Fruit fly (Drosophila melanogaster) whole organism, embryonic: ENCODE measurements around the gene RpS7.

Experiments
- CG1024 ChIP-seq: fragments of 200-800 bp; sonication (Bioruptor generic); IDR thresholded peaks from 2 replicates; pipeline ENCODE4 v1.3.6; 2022; ENCODE audit warnings: missing biosample characterization, missing genetic modification characterization
- CG10565 ChIP-seq: fragments of 200-800 bp; sonication (Bioruptor generic); optimal IDR thresholded peaks from 3 replicates; lab custom pipeline; 2016; ENCODE audit warnings: missing biosample characterization, mild to moderate bottlenecking, missing genetic modification characterization
- CG11085 ChIP-seq: fragments of 200-800 bp; sonication (Bioruptor generic); IDR thresholded peaks from 2 replicates; pipeline ENCODE4 v1.3.6; 2022; ENCODE audit warnings: missing biosample characterization, missing genetic modification characterization
- CG14441 ChIP-seq: fragments of 200-800 bp; sonication (Bioruptor generic); IDR thresholded peaks from 2 replicates; pipeline ENCODE4 v1.3.6; 2022; ENCODE audit warnings: missing biosample characterization, missing genetic modification characterization
- CG15073 ChIP-seq: fragments of 200-800 bp; sonication (Bioruptor generic); optimal IDR thresholded peaks from 2 replicates; lab custom pipeline; 2016; ENCODE audit warnings: missing biosample characterization, missing genetic modification characterization
- CG15269 ChIP-seq: fragments of 200-800 bp; sonication (Bioruptor generic); optimal IDR thresholded peaks from 2 replicates; lab custom pipeline; 2018; ENCODE audit warnings: missing biosample characterization, mild to moderate bottlenecking, missing genetic modification characterization, moderate library complexity
- CG15514 ChIP-seq: fragments of 200-800 bp; sonication (Bioruptor generic); optimal IDR thresholded peaks from 3 replicates; lab custom pipeline; 2017; ENCODE audit warnings: missing biosample characterization, missing genetic modification characterization, mild to moderate bottlenecking, moderate library complexity, missing genetic modification reagents
- CG1647 ChIP-seq: fragments of 200-800 bp; sonication (Bioruptor generic); optimal IDR thresholded peaks from 3 replicates; lab custom pipeline; 2016; ENCODE audit warnings: missing biosample characterization, missing genetic modification characterization
- CG16813 ChIP-seq: fragments of 200-800 bp; sonication (Bioruptor generic); IDR thresholded peaks from 3 replicates; pipeline ENCODE4 v1.3.6; 2022; ENCODE audit warnings: missing biosample characterization, missing genetic modification characterization; ENCODE audit not compliant: partially characterized antibody
- CG16863 ChIP-seq: fragments of 200-800 bp; sonication (Bioruptor generic); optimal IDR thresholded peaks from 3 replicates; lab custom pipeline; 2016; ENCODE audit warnings: missing biosample characterization, missing genetic modification characterization
- CG17328 ChIP-seq: fragments of 200-800 bp; sonication (Bioruptor generic); IDR thresholded peaks from 2 replicates; pipeline ENCODE4 v1.3.6; 2022; ENCODE audit warnings: missing biosample characterization, missing genetic modification characterization
- CG17359 ChIP-seq: fragments of 200-800 bp; sonication (Bioruptor generic); optimal IDR thresholded peaks from 3 replicates; lab custom pipeline; 2018; ENCODE audit warnings: missing biosample characterization, mild to moderate bottlenecking, missing genetic modification characterization, moderate library complexity
- CG17829 ChIP-seq: fragments of 200-800 bp; optimal IDR thresholded peaks from 2 replicates; lab custom pipeline; 2019; ENCODE audit warnings: missing biosample characterization, mild to moderate bottlenecking, missing genetic modification characterization, moderate library complexity
- CG17912 ChIP-seq: fragments of 200-800 bp; sonication (Bioruptor generic); optimal IDR thresholded peaks from 2 replicates; lab custom pipeline; 2018; ENCODE audit warnings: missing biosample characterization, mild to moderate bottlenecking, missing genetic modification characterization
- CG1792 ChIP-seq: fragments of 200-800 bp; sonication (Bioruptor generic); optimal IDR thresholded peaks from 2 replicates; lab custom pipeline; 2016; ENCODE audit warnings: missing biosample characterization, missing genetic modification characterization
- CG18476 ChIP-seq: fragments of 200-800 bp; sonication (Bioruptor generic); optimal IDR thresholded peaks from 2 replicates; lab custom pipeline; 2016; ENCODE audit warnings: missing biosample characterization, mild to moderate bottlenecking, missing genetic modification characterization
- CG2120 ChIP-seq: fragments of 200-800 bp; sonication (Bioruptor generic); optimal IDR thresholded peaks from 3 replicates; lab custom pipeline; 2016; ENCODE audit warnings: missing biosample characterization, missing genetic modification characterization
- CG2129 ChIP-seq: fragments of 200-800 bp; sonication (Bioruptor generic); IDR thresholded peaks from 2 replicates; pipeline ENCODE4 v1.3.6; 2022; ENCODE audit warnings: missing biosample characterization, missing genetic modification characterization; ENCODE audit not compliant: partially characterized antibody
- CG3281 ChIP-seq: fragments of 200-800 bp; sonication (Bioruptor generic); optimal IDR thresholded peaks from 3 replicates; lab custom pipeline; 2017; ENCODE audit warnings: missing biosample characterization, mild to moderate bottlenecking, missing genetic modification characterization
- CG34422 ChIP-seq: fragments of 200-800 bp; sonication (Bioruptor generic); IDR thresholded peaks from 3 replicates; pipeline ENCODE4 v1.3.6; 2022; ENCODE audit warnings: missing biosample characterization, missing genetic modification characterization
- CG4424 ChIP-seq: fragments of 200-800 bp; sonication (Bioruptor generic); optimal IDR thresholded peaks from 3 replicates; lab custom pipeline; 2016; ENCODE audit warnings: missing biosample characterization, missing genetic modification characterization
- CG4854 ChIP-seq: fragments of 200-800 bp; sonication (Bioruptor generic); optimal IDR thresholded peaks from 2 replicates; lab custom pipeline; 2016; ENCODE audit warnings: missing biosample characterization, missing genetic modification characterization, inconsistent platforms
- CG6254 ChIP-seq: fragments of 200-800 bp; sonication (Bioruptor generic); optimal IDR thresholded peaks from 3 replicates; lab custom pipeline; 2017; ENCODE audit warnings: mild to moderate bottlenecking, missing biosample characterization, missing genetic modification reagents, missing genetic modification characterization
- CG6791 ChIP-seq: fragments of 200-800 bp; sonication (Bioruptor generic); IDR thresholded peaks from 3 replicates; pipeline ENCODE4 v1.3.6; 2022; ENCODE audit warnings: missing biosample characterization, missing genetic modification characterization; ENCODE audit not compliant: partially characterized antibody
- CG7271 ChIP-seq: fragments of 200-800 bp; sonication (Bioruptor generic); optimal IDR thresholded peaks from 2 replicates; lab custom pipeline; 2018; ENCODE audit warnings: missing biosample characterization, mild to moderate bottlenecking, missing genetic modification characterization, moderate library complexity
- CkIIα-i1 ChIP-seq: fragments of 200-800 bp; sonication (Bioruptor generic); IDR thresholded peaks from 2 replicates; pipeline ENCODE4 v1.3.6; 2022; ENCODE audit warnings: missing biosample characterization, missing genetic modification characterization
- D19A ChIP-seq: fragments of 200-800 bp; optimal IDR thresholded peaks from 3 replicates; lab custom pipeline; 2019; ENCODE audit warnings: missing biosample characterization, mild to moderate bottlenecking, missing genetic modification characterization, moderate library complexity
- Drgx ChIP-seq: fragments of 200-800 bp; sonication (Bioruptor generic); IDR thresholded peaks from 2 replicates; pipeline ENCODE4 v1.3.6; 2022; ENCODE audit warnings: missing biosample characterization, missing genetic modification characterization
- Ets97D ChIP-seq: fragments of 200-800 bp; sonication (Bioruptor generic); optimal IDR thresholded peaks from 3 replicates; lab custom pipeline; 2016; ENCODE audit warnings: missing biosample characterization, missing genetic modification characterization
- Fer1 ChIP-seq: fragments of 200-800 bp; sonication (Bioruptor generic); optimal IDR thresholded peaks from 2 replicates; lab custom pipeline; 2017; ENCODE audit warnings: missing biosample characterization, mild to moderate bottlenecking, missing genetic modification characterization
- HLH4C ChIP-seq: fragments of 200-800 bp; sonication (Bioruptor generic); IDR thresholded peaks from 3 replicates; pipeline ENCODE4 v1.3.6; 2022; ENCODE audit warnings: missing biosample characterization, missing genetic modification characterization; ENCODE audit not compliant: partially characterized antibody
- Hr3 ChIP-seq: fragments of 200-800 bp; sonication (Bioruptor generic); optimal IDR thresholded peaks from 3 replicates; lab custom pipeline; 2016; ENCODE audit warnings: missing biosample characterization, missing genetic modification characterization
- NC2α ChIP-seq: fragments of 200-800 bp; sonication (Bioruptor generic); optimal IDR thresholded peaks from 2 replicates; lab custom pipeline; 2016; ENCODE audit warnings: missing biosample characterization, missing genetic modification characterization
- NfI ChIP-seq: fragments of 200-800 bp; sonication (Bioruptor generic); optimal IDR thresholded peaks from 3 replicates; lab custom pipeline; 2018; ENCODE audit warnings: missing biosample characterization, mild to moderate bottlenecking, missing genetic modification characterization, moderate library complexity
- Pdp1 ChIP-seq, 2 experiments: fragments of 200-800 bp; sonication (Bioruptor generic); optimal IDR thresholded peaks; 3 replicates each; lab custom pipeline; 2016; ENCODE audit warnings: missing biosample characterization in 2 of 2, missing genetic modification characterization in 2 of 2, mild to moderate bottlenecking in 1 of 2, moderate library complexity in 1 of 2
- Sin3A ChIP-seq: fragments of >200 bp; optimal IDR thresholded peaks from 2 replicates; lab custom pipeline; 2018
- Spps ChIP-seq: fragments of 200-800 bp; sonication (Bioruptor generic); optimal IDR thresholded peaks from 2 replicates; lab custom pipeline; 2018; ENCODE audit warnings: missing biosample characterization, mild to moderate bottlenecking, missing genetic modification characterization
- Sry-β ChIP-seq: fragments of 200-800 bp; sonication (Bioruptor generic); optimal IDR thresholded peaks from 2 replicates; lab custom pipeline; 2018; ENCODE audit warnings: missing biosample characterization, mild to moderate bottlenecking, missing genetic modification characterization, moderate library complexity
- Stat92E ChIP-seq, 3 experiments: fragments of >200 bp in 2 of 3; fragments of 200-800 bp in 1 of 3; sonication (Bioruptor generic) in 1 of 3; optimal IDR thresholded peaks; 2 replicates each; lab custom pipeline; 2017 to 2019; ENCODE audit warnings: missing biosample characterization in 3 of 3, missing genetic modification characterization in 3 of 3, mild to moderate bottlenecking in 1 of 3, moderate library complexity in 1 of 3
- amos ChIP-seq: fragments of 200-800 bp; sonication (Bioruptor generic); IDR thresholded peaks from 2 replicates; pipeline ENCODE4 v1.3.6; 2022; ENCODE audit warnings: missing biosample characterization, missing genetic modification characterization; ENCODE audit not compliant: partially characterized antibody
- aop ChIP-seq: fragments of 200-800 bp; sonication (Bioruptor generic); IDR thresholded peaks from 2 replicates; pipeline ENCODE4 v1.3.6; 2022; ENCODE audit warnings: missing biosample characterization, missing genetic modification characterization
- ap ChIP-seq: fragments of 200-800 bp; sonication (Bioruptor generic); IDR thresholded peaks from 2 replicates; pipeline ENCODE4 v1.3.6; 2022; ENCODE audit warnings: missing biosample characterization, missing genetic modification characterization
- dan ChIP-seq: fragments of 200-800 bp; sonication (Bioruptor generic); IDR thresholded peaks from 2 replicates; pipeline ENCODE4 v1.3.6; 2022; ENCODE audit warnings: missing biosample characterization, missing genetic modification characterization
- eyg ChIP-seq: fragments of 200-800 bp; sonication (Bioruptor generic); optimal IDR thresholded peaks from 3 replicates; lab custom pipeline; 2016; ENCODE audit warnings: missing biosample characterization, missing genetic modification characterization
- ken ChIP-seq: fragments of 200-800 bp; sonication (Bioruptor generic); IDR thresholded peaks from 3 replicates; pipeline ENCODE4 v1.3.6; 2022; ENCODE audit warnings: missing biosample characterization, missing genetic modification characterization
- knrl ChIP-seq: fragments of 200-800 bp; sonication (Bioruptor generic); IDR thresholded peaks from 3 replicates; pipeline ENCODE4 v1.3.6; 2022; ENCODE audit warnings: missing biosample characterization, missing genetic modification characterization; ENCODE audit not compliant: partially characterized antibody
- lmd ChIP-seq: fragments of 200-800 bp; sonication (Bioruptor generic); IDR thresholded peaks from 2 replicates; pipeline ENCODE4 v1.3.6; 2022; ENCODE audit warnings: missing biosample characterization, missing genetic modification characterization
- org-1 ChIP-seq: fragments of 200-800 bp; sonication (Bioruptor generic); optimal IDR thresholded peaks from 2 replicates; lab custom pipeline; 2017; ENCODE audit warnings: missing biosample characterization, missing genetic modification characterization
- sens ChIP-seq: fragments of 200-800 bp; sonication (Bioruptor generic); peaks from one replicate; lab custom pipeline; 2016; ENCODE audit warnings: missing biosample characterization, missing genetic modification characterization
- ssp ChIP-seq: fragments of 200-800 bp; sonication (Bioruptor generic); IDR thresholded peaks from 2 replicates; pipeline ENCODE4 v1.3.6; 2022; ENCODE audit warnings: missing biosample characterization, missing genetic modification characterization
- wor ChIP-seq: fragments of 200-800 bp; sonication (Bioruptor generic); IDR thresholded peaks from 2 replicates; pipeline ENCODE4 v1.3.6; 2022; ENCODE audit warnings: missing biosample characterization, missing genetic modification characterization
- zf30C ChIP-seq: fragments of 200-800 bp; sonication (Bioruptor generic); optimal IDR thresholded peaks from 3 replicates; lab custom pipeline; 2018; ENCODE audit warnings: missing biosample characterization, mild to moderate bottlenecking, missing genetic modification characterization

The RpS7 gene

DNA sequence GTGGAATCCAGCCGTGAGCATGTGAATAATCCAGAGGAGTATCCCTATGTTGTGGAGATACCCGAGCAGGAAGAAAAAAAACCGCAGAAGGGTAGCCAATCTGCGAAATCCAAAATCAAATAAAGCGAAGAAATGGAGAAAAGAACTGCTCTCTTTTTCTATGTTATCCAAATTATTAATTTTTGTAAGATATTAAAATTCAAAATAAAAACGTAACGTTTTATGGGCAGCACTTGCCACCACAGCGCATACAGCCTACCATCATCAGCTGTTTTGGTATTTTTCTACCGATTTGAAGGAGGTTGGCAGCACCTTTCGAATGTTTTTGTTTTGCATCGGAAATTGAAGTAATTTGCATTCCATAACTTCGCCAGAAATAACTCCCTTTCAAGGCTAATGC is 28.9 kb downstream of the RpS7 start, which contains the start of gene Bet5 (continued):
- TF ChIP-seq CG16813 (GFP tag; lab: Robert Waterston, UW) (no peak), CG10565 (GFP tag; lab: Kevin White, UChicago) (no peak), NfI (GFP tag; lab: Kevin White, UChicago) (no peak), CG6254 (no peak), ken (GFP tag; lab: Robert Waterston, UW) (no peak), zf30C (no peak), D19A (no peak), CG2120 (GFP tag; lab: Kevin White, UChicago) (no peak), knrl (GFP tag; lab: Robert Waterston, UW) (no peak), CG34422 (GFP tag; lab: Robert Waterston, UW) (no peak), CG14441 (GFP tag; lab: Robert Waterston, UW) (no peak), CG18476 (GFP tag; lab: Kevin White, UChicago) (no peak), ssp (GFP tag; lab: Robert Waterston, UW) (no peak), CG1024 (no peak), lmd (GFP tag; lab: Robert Waterston, UW) (no peak), CG15269 (tag; lab: Kevin White, UChicago) (no peak), CG1647 (GFP tag; lab: Kevin White, UChicago) (no peak), wor (no peak), ap (no peak), Hr3 (GFP tag; lab: Kevin White, UChicago) (no peak), Spps (tag; lab: Kevin White, UChicago) (no peak), Ets97D (peak; percentile 23), CG15514 (GFP tag; lab: Kevin White, UChicago) (peak; percentile 16), Stat92E (GFP tag; optimal IDR thresholded peaks at IDR 0.05; lab: Kevin White, UChicago) (no peak), CG15073 (GFP tag; lab: Kevin White, UChicago) (no peak), CG17829 (no peak), org-1 (GFP tag; lab: Kevin White, UChicago) (no peak), CG4424 (GFP tag; lab: Kevin White, UChicago) (no peak), CG16863 (GFP tag; lab: Kevin White, UChicago) (no peak), CG17912 (GFP tag; lab: Kevin White, UChicago) (no peak), CG6791 (GFP tag; lab: Robert Waterston, UW) (0 out of 3 replicates have a peak, but pooled peaks have one; percentile 45), Sin3A (lab: Kevin White, UChicago) (peak; percentile 60), HLH4C (GFP tag; lab: Robert Waterston, UW) (no peak), CG7271 (no peak), NC2α (GFP tag; lab: Kevin White, UChicago) (no peak), CG17359 (tag; lab: Kevin White, UChicago) (no peak), CG11085 (GFP tag; lab: Robert Waterston, UW) (no peak), sens (peak; percentile 5), CG2129 (GFP tag; lab: Robert Waterston, UW) (no peak), Fer1 (GFP tag; lab: Kevin White, UChicago) (no peak), aop (no peak), CG1792 (GFP tag; lab: Kevin White, UChicago) (no peak), CG3281 (GFP tag; lab: Kevin White, UChicago) (no peak), eyg (GFP tag; lab: Kevin White, UChicago) (no peak), amos (GFP tag; lab: Robert Waterston, UW) (0 out of 2 replicates have a peak, but pooled peaks have one; percentile 12), dan (GFP tag; lab: Robert Waterston, UW) (no peak), CkIIα-i1 (GFP tag; lab: Robert Waterston, UW) (no peak), CG17328 (GFP tag; lab: Robert Waterston, UW) (no peak), Sry-β (GFP tag; lab: Kevin White, UChicago) (no peak), CG4854 (GFP tag; lab: Kevin White, UChicago) (no peak), Pdp1 (GFP tag; optimal IDR thresholded peaks at IDR 0.05; lab: Kevin White, UChicago) (peak in 1 of 2 experiments; percentile 7), Drgx (GFP tag; lab: Robert Waterston, UW) (no peak)
